Fruit fly (Drosophila melanogaster) whole organism, embryonic: ENCODE results near the gene Trpgamma.
A peak's percentile ranks its signal among the peaks of the same experiment; 100 is the strongest.

Experiments
- Adf1 ChIP-seq: fragments of 200-800 bp; sonication (Bioruptor generic); IDR thresholded peaks from 2 replicates; pipeline ENCODE4 v1.3.6; 2022; ENCODE audit warnings: missing biosample characterization, missing genetic modification characterization
- Antp ChIP-seq: fragments of 200-800 bp; sonication (Bioruptor generic); optimal IDR thresholded peaks from 3 replicates; lab custom pipeline; 2016; ENCODE audit warnings: missing biosample characterization, missing genetic modification characterization
- BEAF-32 ChIP-seq: fragments of 200-800 bp; sonication (Bioruptor generic); optimal IDR thresholded peaks from 3 replicates; lab custom pipeline; 2017; ENCODE audit warnings: missing biosample characterization, missing genetic modification characterization, mild to moderate bottlenecking, moderate library complexity, missing genetic modification reagents
- Blimp-1 ChIP-seq: fragments of 200-800 bp; sonication (Bioruptor generic); optimal IDR thresholded peaks from 3 replicates; lab custom pipeline; 2018; ENCODE audit warnings: missing biosample characterization, missing genetic modification characterization, mild to moderate bottlenecking, moderate library complexity, missing genetic modification reagents
- C15 ChIP-seq: fragments of 200-800 bp; sonication (Bioruptor generic); IDR thresholded peaks from 3 replicates; pipeline ENCODE4 v1.3.6; 2022; ENCODE audit warnings: missing biosample characterization, missing genetic modification characterization
- CG12219 ChIP-seq: fragments of 200-800 bp; sonication (Bioruptor generic); optimal IDR thresholded peaks from 3 replicates; lab custom pipeline; 2018; ENCODE audit warnings: missing biosample characterization, mild to moderate bottlenecking, missing genetic modification characterization
- CG12391 ChIP-seq: fragments of 200-800 bp; sonication (Bioruptor generic); optimal IDR thresholded peaks from 3 replicates; lab custom pipeline; 2018; ENCODE audit warnings: missing biosample characterization, mild to moderate bottlenecking, missing genetic modification characterization, moderate library complexity
- CG1529 ChIP-seq: fragments of 200-800 bp; sonication (Bioruptor generic); optimal IDR thresholded peaks from 3 replicates; lab custom pipeline; 2018; ENCODE audit warnings: missing biosample characterization, missing genetic modification characterization
- CG15601 ChIP-seq: fragments of 200-800 bp; sonication (Bioruptor generic); optimal IDR thresholded peaks from 3 replicates; lab custom pipeline; 2019; ENCODE audit warnings: missing biosample characterization, mild to moderate bottlenecking, missing genetic modification characterization, moderate library complexity
- CG17829 ChIP-seq: fragments of 200-800 bp; optimal IDR thresholded peaks from 2 replicates; lab custom pipeline; 2019; ENCODE audit warnings: missing biosample characterization, mild to moderate bottlenecking, missing genetic modification characterization, moderate library complexity
- CG18764 ChIP-seq: fragments of 200-800 bp; sonication (Bioruptor generic); optimal IDR thresholded peaks from 3 replicates; lab custom pipeline; 2016; ENCODE audit warnings: missing biosample characterization, missing genetic modification characterization
- CG33213 ChIP-seq: fragments of 200-800 bp; sonication (Bioruptor generic); optimal IDR thresholded peaks from 3 replicates; lab custom pipeline; 2016; ENCODE audit warnings: missing biosample characterization, missing genetic modification characterization
- CG34376 ChIP-seq: fragments of 200-800 bp; sonication (Bioruptor generic); optimal IDR thresholded peaks from 2 replicates; lab custom pipeline; 2018; ENCODE audit warnings: missing biosample characterization, mild to moderate bottlenecking, missing genetic modification characterization
- CG3995 ChIP-seq: fragments of 200-800 bp; sonication (Bioruptor generic); optimal IDR thresholded peaks from 3 replicates; lab custom pipeline; 2016; ENCODE audit warnings: missing biosample characterization, missing genetic modification characterization
- CG5245 ChIP-seq: fragments of 200-800 bp; sonication (Bioruptor generic); optimal IDR thresholded peaks from 3 replicates; lab custom pipeline; 2016; ENCODE audit warnings: missing biosample characterization, missing genetic modification characterization
- CG6175 ChIP-seq: fragments of 200-800 bp; sonication (Bioruptor generic); IDR thresholded peaks from 3 replicates; pipeline ENCODE4 v1.3.6; 2022; ENCODE audit warnings: missing biosample characterization, missing genetic modification characterization
- CG6254 ChIP-seq: fragments of 200-800 bp; sonication (Bioruptor generic); optimal IDR thresholded peaks from 3 replicates; lab custom pipeline; 2017; ENCODE audit warnings: mild to moderate bottlenecking, missing biosample characterization, missing genetic modification reagents, missing genetic modification characterization
- CG7357 ChIP-seq: fragments of 200-800 bp; sonication (Bioruptor generic); IDR thresholded peaks from 3 replicates; pipeline ENCODE4 v1.3.6; 2022; ENCODE audit warnings: missing biosample characterization, missing genetic modification characterization
- CG8359 ChIP-seq: fragments of 200-800 bp; sonication (Bioruptor generic); optimal IDR thresholded peaks from 2 replicates; lab custom pipeline; 2017; ENCODE audit warnings: missing biosample characterization, mild to moderate bottlenecking, missing genetic modification characterization, borderline replicate concordance
- HLH3B ChIP-seq: fragments of 200-800 bp; sonication (Bioruptor generic); IDR thresholded peaks from 2 replicates; pipeline ENCODE4 v1.3.6; 2022; ENCODE audit warnings: missing biosample characterization, missing genetic modification characterization
- Hr39 ChIP-seq: fragments of >200 bp; optimal IDR thresholded peaks from 2 replicates; lab custom pipeline; 2017
- Kr ChIP-seq: fragments of 200-800 bp; sonication (Bioruptor generic); optimal IDR thresholded peaks from 2 replicates; lab custom pipeline; 2017; ENCODE audit warnings: missing biosample characterization, mild to moderate bottlenecking, missing genetic modification characterization
- MESR4 ChIP-seq: fragments of 200-800 bp; sonication (Bioruptor generic); optimal IDR thresholded peaks from 2 replicates; lab custom pipeline; 2018; ENCODE audit warnings: missing biosample characterization, mild to moderate bottlenecking, missing genetic modification characterization, moderate library complexity
- Mad ChIP-seq: fragments of 200-800 bp; sonication (Bioruptor generic); optimal IDR thresholded peaks from 2 replicates; lab custom pipeline; 2016; ENCODE audit warnings: missing biosample characterization, missing genetic modification characterization
- Nf-YC ChIP-seq: fragments of 200-800 bp; optimal IDR thresholded peaks from 3 replicates; lab custom pipeline; 2019; ENCODE audit warnings: missing biosample characterization, mild to moderate bottlenecking, missing genetic modification characterization, moderate library complexity
- Spps ChIP-seq: fragments of 200-800 bp; sonication (Bioruptor generic); optimal IDR thresholded peaks from 2 replicates; lab custom pipeline; 2018; ENCODE audit warnings: missing biosample characterization, mild to moderate bottlenecking, missing genetic modification characterization
- Sry-β ChIP-seq: fragments of 200-800 bp; sonication (Bioruptor generic); optimal IDR thresholded peaks from 2 replicates; lab custom pipeline; 2018; ENCODE audit warnings: missing biosample characterization, mild to moderate bottlenecking, missing genetic modification characterization, moderate library complexity
- ato ChIP-seq: fragments of 200-800 bp; sonication (Bioruptor generic); IDR thresholded peaks from 2 replicates; pipeline ENCODE4 v1.3.6; 2022; ENCODE audit warnings: missing biosample characterization, missing genetic modification characterization; ENCODE audit not compliant: partially characterized antibody
- dmrt11E ChIP-seq: fragments of 200-800 bp; sonication (Bioruptor generic); optimal IDR thresholded peaks from 3 replicates; lab custom pipeline; 2018; ENCODE audit warnings: missing biosample characterization, mild to moderate bottlenecking, missing genetic modification characterization, moderate library complexity
- ems ChIP-seq: fragments of 200-800 bp; sonication (Bioruptor generic); optimal IDR thresholded peaks from 3 replicates; lab custom pipeline; 2016; ENCODE audit warnings: missing biosample characterization, missing genetic modification characterization
- gro ChIP-seq: fragments of 200-800 bp; sonication (Bioruptor generic); optimal IDR thresholded peaks from 2 replicates; lab custom pipeline; 2016; ENCODE audit warnings: missing biosample characterization, missing genetic modification characterization
- gt ChIP-seq: fragments of 200-800 bp; sonication (Bioruptor generic); IDR thresholded peaks from 2 replicates; pipeline ENCODE4 v1.3.6; 2022; ENCODE audit warnings: missing biosample characterization, missing genetic modification characterization
- hbn ChIP-seq: fragments of 200-800 bp; sonication (Bioruptor generic); IDR thresholded peaks from 2 replicates; pipeline ENCODE4 v1.3.6; 2022; ENCODE audit warnings: missing biosample characterization, missing genetic modification characterization; ENCODE audit not compliant: partially characterized antibody
- inv ChIP-seq: fragments of 200-800 bp; sonication (Bioruptor generic); IDR thresholded peaks from 2 replicates; pipeline ENCODE4 v1.3.6; 2022; ENCODE audit warnings: missing biosample characterization, missing genetic modification characterization; ENCODE audit not compliant: partially characterized antibody
- lola ChIP-seq, 3 experiments: fragments of >200 bp in 2 of 3; fragments of 200-800 bp in 1 of 3; sonication (Bioruptor generic) in 1 of 3; optimal IDR thresholded peaks; 2 replicates each; lab custom pipeline; 2017 to 2019; ENCODE audit warnings: missing biosample characterization in 3 of 3, missing genetic modification characterization in 3 of 3, mild to moderate bottlenecking in 1 of 3, moderate library complexity in 1 of 3
- lov ChIP-seq, 2 experiments: fragments of 200-800 bp in 1 of 2; fragments of >200 bp in 1 of 2; sonication (Bioruptor generic) in 1 of 2; IDR thresholded peaks in 1 of 2; optimal IDR thresholded peaks in 1 of 2; 2 replicates in 1 of 2; 3 replicates in 1 of 2; pipeline versions ENCODE4 v1.3.6 to Lab custom; 2017 to 2022; ENCODE audit warnings: missing biosample characterization in 1 of 2, missing genetic modification characterization in 1 of 2
- nerfin-2 ChIP-seq: fragments of 200-800 bp; sonication (Bioruptor generic); IDR thresholded peaks from 2 replicates; pipeline ENCODE4 v1.3.6; 2022; ENCODE audit warnings: missing biosample characterization, missing genetic modification characterization; ENCODE audit not compliant: partially characterized antibody
- odd ChIP-seq: fragments of 200-800 bp; sonication (Bioruptor generic); optimal IDR thresholded peaks from 2 replicates; lab custom pipeline; 2017; ENCODE audit warnings: missing biosample characterization, mild to moderate bottlenecking, missing genetic modification characterization
- otp ChIP-seq: fragments of 200-800 bp; sonication (Bioruptor generic); IDR thresholded peaks from 3 replicates; pipeline ENCODE4, ENCODE4 v1.3.6; 2022; ENCODE audit warnings: missing biosample characterization, missing genetic modification characterization
- p53 ChIP-seq: fragments of 200-800 bp; sonication (Bioruptor generic); optimal IDR thresholded peaks from 2 replicates; lab custom pipeline; 2016; ENCODE audit warnings: missing biosample characterization, missing genetic modification characterization
- pfk ChIP-seq: fragments of 200-800 bp; sonication (Bioruptor generic); optimal IDR thresholded peaks from 2 replicates; lab custom pipeline; 2018; ENCODE audit warnings: missing biosample characterization, mild to moderate bottlenecking, missing genetic modification characterization, moderate library complexity
- pho ChIP-seq: fragments of 200-800 bp; sonication (Bioruptor generic); optimal IDR thresholded peaks from 2 replicates; lab custom pipeline; 2016; ENCODE audit warnings: missing biosample characterization, missing genetic modification characterization
- sd ChIP-seq: fragments of 200-800 bp; sonication (Bioruptor generic); optimal IDR thresholded peaks from 3 replicates; lab custom pipeline; 2018; ENCODE audit warnings: missing biosample characterization, mild to moderate bottlenecking, missing genetic modification characterization, moderate library complexity
- sim ChIP-seq: fragments of 200-800 bp; sonication (Bioruptor generic); IDR thresholded peaks from 2 replicates; pipeline ENCODE4 v1.3.6; 2022; ENCODE audit warnings: missing biosample characterization, missing genetic modification characterization
- slou ChIP-seq: fragments of 200-800 bp; sonication (Bioruptor generic); optimal IDR thresholded peaks from 3 replicates; lab custom pipeline; 2016; ENCODE audit warnings: missing biosample characterization, missing genetic modification characterization
- sna ChIP-seq: fragments of 200-800 bp; sonication (Bioruptor generic); IDR thresholded peaks from 2 replicates; pipeline ENCODE4 v1.3.6; 2022; ENCODE audit warnings: missing biosample characterization, missing genetic modification characterization; ENCODE audit not compliant: partially characterized antibody
- trh ChIP-seq: fragments of 200-800 bp; sonication (Bioruptor generic); optimal IDR thresholded peaks from 2 replicates; lab custom pipeline; 2016; ENCODE audit warnings: missing biosample characterization, missing genetic modification characterization
- tx ChIP-seq: fragments of 200-800 bp; sonication (Bioruptor generic); optimal IDR thresholded peaks from 2 replicates; lab custom pipeline; 2016; ENCODE audit warnings: missing biosample characterization, missing genetic modification characterization
- wor ChIP-seq: fragments of 200-800 bp; sonication (Bioruptor generic); IDR thresholded peaks from 2 replicates; pipeline ENCODE4 v1.3.6; 2022; ENCODE audit warnings: missing biosample characterization, missing genetic modification characterization

Gene Trpgamma

DNA sequence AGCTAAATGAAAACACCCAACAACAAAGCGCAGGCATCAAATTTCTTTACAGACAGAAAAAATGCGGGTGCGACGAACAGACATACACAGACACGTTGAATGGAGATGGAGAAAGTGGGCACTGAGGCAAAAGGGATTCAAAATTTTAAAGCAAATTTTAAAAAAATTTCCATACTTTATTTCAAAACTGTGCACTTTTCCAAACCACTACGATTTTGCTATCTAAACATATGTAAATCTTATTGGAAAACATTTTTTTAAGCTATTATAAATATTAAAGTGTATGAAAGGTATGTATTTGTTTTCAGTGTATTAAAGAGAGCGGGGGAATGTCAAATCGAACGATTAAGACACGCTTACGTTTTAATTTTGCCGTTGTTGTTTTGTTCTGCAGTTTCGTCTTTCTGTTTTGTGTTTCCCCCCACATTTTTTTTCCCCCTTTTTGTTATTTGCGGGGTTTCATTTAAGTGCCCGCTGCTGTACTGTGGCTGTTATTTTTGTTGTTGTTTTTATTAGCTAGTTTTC lies 56.1 kb downstream of the Trpgamma start (continued):
- peak; percentile 48 for TF ChIP-seq CG1529
- peak; percentile 57 for TF ChIP-seq dmrt11E (tag; lab: Kevin White, UChicago)
- no peak for TF ChIP-seq gro (GFP tag; lab: Kevin White, UChicago)
- TF ChIP-seq gt, result peak; percentile 58; the same call in 1 of the 2 replicates
- peak; percentile 61 for TF ChIP-seq ems (GFP tag; lab: Kevin White, UChicago)
- no peak for TF ChIP-seq hbn (GFP tag; lab: Robert Waterston, UW)
- peak; percentile 80 for TF ChIP-seq CG6254 (GFP tag; lab: Kevin White, UChicago)
- no peak for TF ChIP-seq Sry-β
- no peak for TF ChIP-seq BEAF-32 (GFP tag; lab: Kevin White, UChicago)
- TF ChIP-seq lov (optimal IDR thresholded peaks at IDR 0.05; lab: Kevin White, UChicago), result no peak
- peak; percentile 65; the same call in 1 of the 3 replicates for TF ChIP-seq lov (GFP tag; IDR thresholded peaks at IDR 0.05; lab: Robert Waterston, UW)
- peak; percentile 85 for TF ChIP-seq Spps (tag; lab: Kevin White, UChicago)
- peak; percentile 87 for TF ChIP-seq CG15601
- no peak for TF ChIP-seq CG34376 (GFP tag; lab: Kevin White, UChicago)
- no peak for TF ChIP-seq Adf1 (GFP tag; lab: Robert Waterston, UW)
- no peak for TF ChIP-seq Antp
- TF ChIP-seq CG3995 (GFP tag; lab: Kevin White, UChicago), result peak; percentile 7
- TF ChIP-seq sim (GFP tag; lab: Robert Waterston, UW), result peak; percentile 68; the same call in 1 of the 2 replicates
- TF ChIP-seq CG33213 (GFP tag; lab: Kevin White, UChicago), result peak; percentile 43
- TF ChIP-seq nerfin-2 (GFP tag; lab: Robert Waterston, UW), result no peak
- no peak for TF ChIP-seq sna (GFP tag; lab: Robert Waterston, UW)
- TF ChIP-seq Blimp-1 (GFP tag; lab: Kevin White, UChicago), result peak; percentile 92
- TF ChIP-seq otp (GFP tag; lab: Robert Waterston, UW), result 0 out of 3 replicates have a peak, but pooled peaks have one; percentile 43
- TF ChIP-seq pho (GFP tag; lab: Kevin White, UChicago), result peak; percentile 12
- no peak for TF ChIP-seq CG12219
- peak; percentile 69 for TF ChIP-seq CG8359 (GFP tag; lab: Kevin White, UChicago)
- peak; percentile 51 for TF ChIP-seq CG12391 (tag; lab: Kevin White, UChicago)
- peak; percentile 11 for TF ChIP-seq trh (GFP tag; lab: Kevin White, UChicago)
- TF ChIP-seq slou, result peak; percentile 65
- TF ChIP-seq ato, result no peak
- TF ChIP-seq sd, result peak; percentile 24
- peak; percentile 88 for TF ChIP-seq CG17829 (tag; lab: Kevin White, UChicago)
- TF ChIP-seq inv (GFP tag; lab: Robert Waterston, UW), result no peak
- no peak for TF ChIP-seq Hr39 (lab: Kevin White, UChicago)
- TF ChIP-seq pfk (GFP tag; lab: Kevin White, UChicago), result no peak
- peak; percentile 53 for TF ChIP-seq odd (GFP tag; lab: Kevin White, UChicago)
- TF ChIP-seq lola (GFP tag; optimal IDR thresholded peaks at IDR 0.05; lab: Kevin White, UChicago), result peak in 1 of 3 experiments; percentile 71
- no peak for TF ChIP-seq p53 (GFP tag; lab: Kevin White, UChicago)
- TF ChIP-seq CG7357 (GFP tag; lab: Robert Waterston, UW), result peak; percentile 52; the same call in 2 of the 3 replicates
- TF ChIP-seq CG5245 (GFP tag; lab: Kevin White, UChicago), result peak; percentile 67
- TF ChIP-seq wor (GFP tag; lab: Robert Waterston, UW), result peak; percentile 80
- peak; percentile 26 for TF ChIP-seq Nf-YC (tag; lab: Kevin White, UChicago)
- TF ChIP-seq Kr, result no peak
- TF ChIP-seq C15 (GFP tag; lab: Robert Waterston, UW), result no peak
- peak; percentile 78 for TF ChIP-seq HLH3B (GFP tag; lab: Robert Waterston, UW)
- no peak for TF ChIP-seq CG6175 (GFP tag; lab: Robert Waterston, UW)
- TF ChIP-seq tx (GFP tag; lab: Kevin White, UChicago), result no peak
- TF ChIP-seq Mad (GFP tag; lab: Kevin White, UChicago), result no peak
- TF ChIP-seq CG18764, result peak; percentile 65
- no peak for TF ChIP-seq MESR4
